Fruit fly (Drosophila melanogaster) whole organism, adult: ENCODE results near the gene MKP-4.

Experiments used
- CG11617 ChIP-seq: fragments of 200-800 bp; sonication (Bioruptor generic); optimal IDR thresholded peaks from 2 replicates; lab custom pipeline; 2017; ENCODE audit warnings: mild to moderate bottlenecking, missing biosample characterization, missing genetic modification reagents, missing genetic modification characterization
- CG12768 ChIP-seq: fragments of 200-800 bp; sonication (Bioruptor generic); optimal IDR thresholded peaks from 2 replicates; lab custom pipeline; 2017; ENCODE audit warnings: missing biosample characterization, missing genetic modification characterization, mild to moderate bottlenecking, moderate library complexity, missing genetic modification reagents
- CG14711 ChIP-seq: fragments of 200-800 bp; sonication (Bioruptor generic); optimal IDR thresholded peaks from 2 replicates; lab custom pipeline; 2018; ENCODE audit warnings: missing biosample characterization, mild to moderate bottlenecking, missing genetic modification characterization, moderate library complexity
- CG1620 ChIP-seq: fragments of 200-800 bp; sonication (Bioruptor generic); optimal IDR thresholded peaks from 2 replicates; lab custom pipeline; 2016; ENCODE audit warnings: missing biosample characterization, missing genetic modification characterization
- CG33017 ChIP-seq: fragments of 200-800 bp; sonication (Bioruptor generic); optimal IDR thresholded peaks from 2 replicates; lab custom pipeline; 2018; ENCODE audit warnings: missing biosample characterization, mild to moderate bottlenecking, missing genetic modification characterization, moderate library complexity
- CG5204 ChIP-seq: fragments of 200-800 bp; sonication (Bioruptor generic); optimal IDR thresholded peaks from 2 replicates; lab custom pipeline; 2016; ENCODE audit warnings: missing biosample characterization, missing genetic modification characterization
- CG7045 ChIP-seq: fragments of 200-800 bp; sonication (Bioruptor generic); optimal IDR thresholded peaks from 2 replicates; lab custom pipeline; 2017; ENCODE audit warnings: missing biosample characterization, mild to moderate bottlenecking, missing genetic modification characterization
- CG7101 ChIP-seq: fragments of 200-800 bp; sonication (Bioruptor generic); optimal IDR thresholded peaks from 2 replicates; lab custom pipeline; 2018; ENCODE audit warnings: missing biosample characterization, mild to moderate bottlenecking, missing genetic modification characterization, moderate library complexity
- Clk ChIP-seq: fragments of 200-800 bp; sonication (Bioruptor generic); optimal IDR thresholded peaks from 2 replicates; lab custom pipeline; 2017; ENCODE audit warnings: missing biosample characterization, missing genetic modification characterization
- Crg-1 ChIP-seq: fragments of 200-800 bp; sonication (Bioruptor generic); optimal IDR thresholded peaks from 2 replicates; lab custom pipeline; 2016; ENCODE audit warnings: missing biosample characterization, missing genetic modification characterization
- Hr96 ChIP-seq: fragments of 200-800 bp; sonication (Bioruptor generic); optimal IDR thresholded peaks from 2 replicates; lab custom pipeline; 2016; ENCODE audit warnings: missing biosample characterization, missing genetic modification characterization
- Mnt ChIP-seq: fragments of 200-800 bp; sonication (Bioruptor generic); optimal IDR thresholded peaks from 2 replicates; lab custom pipeline; 2016; ENCODE audit warnings: missing biosample characterization, mild to moderate bottlenecking, missing genetic modification characterization
- bab1 ChIP-seq: fragments of 200-800 bp; sonication (Bioruptor generic); optimal IDR thresholded peaks from 3 replicates; lab custom pipeline; 2019; ENCODE audit warnings: missing biosample characterization, mild to moderate bottlenecking, missing genetic modification characterization, moderate library complexity
- cic ChIP-seq: fragments of 200-800 bp; sonication (Bioruptor generic); optimal IDR thresholded peaks from 2 replicates; lab custom pipeline; 2017; ENCODE audit warnings: missing biosample characterization, mild to moderate bottlenecking, missing genetic modification characterization, moderate library complexity
- cnc ChIP-seq, 2 experiments: fragments of >200 bp; optimal IDR thresholded peaks; 2 replicates each; lab custom pipeline; 2017
- kay ChIP-seq: fragments of 200-800 bp; sonication (Bioruptor generic); peaks from one replicate; lab custom pipeline; 2016; ENCODE audit warnings: missing biosample characterization, missing genetic modification characterization, borderline replicate concordance
- ovo ChIP-seq: fragments of 200-800 bp; sonication (Bioruptor generic); optimal IDR thresholded peaks from 2 replicates; lab custom pipeline; 2016; ENCODE audit warnings: missing biosample characterization, missing genetic modification characterization
- pad ChIP-seq: fragments of 200-800 bp; sonication (Bioruptor generic); optimal IDR thresholded peaks from 3 replicates; lab custom pipeline; 2017; ENCODE audit warnings: missing biosample characterization, missing genetic modification characterization, mild to moderate bottlenecking, moderate library complexity, missing genetic modification reagents
- tj ChIP-seq: fragments of 200-800 bp; sonication (Bioruptor generic); optimal IDR thresholded peaks from 3 replicates; lab custom pipeline; 2017; ENCODE audit warnings: missing biosample characterization, mild to moderate bottlenecking, missing genetic modification characterization, moderate library complexity
- toe ChIP-seq: fragments of 200-800 bp; sonication (Bioruptor generic); optimal IDR thresholded peaks from 2 replicates; lab custom pipeline; 2016; ENCODE audit warnings: missing biosample characterization, missing genetic modification characterization

Gene MKP-4

dm6 chrX:19595862-19596261, 27.1 kb upstream of the MKP-4 start:
- TF ChIP-seq cic (GFP tag; lab: Kevin White, UChicago) = no peak
- TF ChIP-seq CG7045 (GFP tag; lab: Kevin White, UChicago) = no peak
- no peak for TF ChIP-seq CG7101 (tag; lab: Kevin White, UChicago)

dm6 chrX:19597684-19598363, 25.1 kb upstream of the MKP-4 start, which contains the start of gene RpS10b:
Gene RpS10b, plus strand, starts transcription at chrX:19598031.
- peak; percentile 98 for TF ChIP-seq CG11617 (GFP tag; lab: Kevin White, UChicago)
- TF ChIP-seq Crg-1 (GFP tag; lab: Kevin White, UChicago) = peak; percentile 98
- TF ChIP-seq cic (GFP tag; lab: Kevin White, UChicago) = peak; percentile 34
- peak; percentile 95 for TF ChIP-seq CG7101 (tag; lab: Kevin White, UChicago)
- TF ChIP-seq cnc (optimal IDR thresholded peaks at IDR 0.05; lab: Kevin White, UChicago) = no peak
- peak; percentile 82 for TF ChIP-seq CG7045 (GFP tag; lab: Kevin White, UChicago)
- peak; percentile 96 for TF ChIP-seq Mnt (GFP tag; lab: Kevin White, UChicago)
- peak; percentile 34 for TF ChIP-seq Clk (GFP tag; lab: Kevin White, UChicago)
- peak; percentile 78 for TF ChIP-seq CG33017 (tag; lab: Kevin White, UChicago)
- peak; percentile 88 for TF ChIP-seq tj
- TF ChIP-seq CG5204 = peak; percentile 85
- peak; percentile 77 for TF ChIP-seq toe (GFP tag; lab: Kevin White, UChicago)
- peak; percentile 98 for TF ChIP-seq CG1620 (GFP tag; lab: Kevin White, UChicago)
- TF ChIP-seq ovo (GFP tag; lab: Kevin White, UChicago) = peak; percentile 97
- TF ChIP-seq pad (GFP tag; lab: Kevin White, UChicago) = peak; percentile 86
- peak; percentile 95 for TF ChIP-seq Hr96
- TF ChIP-seq CG14711 (tag; lab: Kevin White, UChicago) = peak; percentile 70
- TF ChIP-seq kay = peak; percentile 58
- peak; percentile 96 for TF ChIP-seq bab1 (GFP tag; lab: Kevin White, UChicago)
- TF ChIP-seq CG12768 (GFP tag; lab: Kevin White, UChicago) = peak; percentile 79

dm6 chrX:19598503-19598902, 24.4 kb upstream of the MKP-4 start:
- TF ChIP-seq CG1620 (GFP tag; lab: Kevin White, UChicago) (no peak), tj (no peak), pad (GFP tag; lab: Kevin White, UChicago) (no peak), Hr96 (no peak), CG7045 (GFP tag; lab: Kevin White, UChicago) (no peak), CG7101 (tag; lab: Kevin White, UChicago) (no peak)

- no peak for TF ChIP-seq kay
- peak; percentile 49 for TF ChIP-seq bab1 (GFP tag; lab: Kevin White, UChicago)
- TF ChIP-seq CG11617 (GFP tag; lab: Kevin White, UChicago) = no peak
- TF ChIP-seq Mnt (GFP tag; lab: Kevin White, UChicago) = peak; percentile 57
- TF ChIP-seq pad (GFP tag; lab: Kevin White, UChicago) = peak; percentile 11
- TF ChIP-seq cic (GFP tag; lab: Kevin White, UChicago) = peak; percentile 29
- TF ChIP-seq CG12768 (GFP tag; lab: Kevin White, UChicago) = no peak
- peak; percentile 36 for TF ChIP-seq CG7101 (tag; lab: Kevin White, UChicago)
- no peak for TF ChIP-seq toe (GFP tag; lab: Kevin White, UChicago)
- TF ChIP-seq ovo (GFP tag; lab: Kevin White, UChicago) = peak; percentile 10
- TF ChIP-seq tj = peak; percentile 42
- TF ChIP-seq CG33017 (tag; lab: Kevin White, UChicago) = no peak
- TF ChIP-seq Crg-1 (GFP tag; lab: Kevin White, UChicago) = peak; percentile 23
- TF ChIP-seq CG14711 (tag; lab: Kevin White, UChicago) = peak; percentile 94
- TF ChIP-seq CG1620 (GFP tag; lab: Kevin White, UChicago) = peak; percentile 8
- TF ChIP-seq Hr96 = no peak
Observed at dm6 chrX:19601644-19602043, 21.3 kb upstream of the MKP-4 start, which contains the start of gene CG14220. Gene CG14220, minus strand, starts transcription at chrX:19601851.

dm6 chrX:19602483-19602882, 20.4 kb upstream of the MKP-4 start:
- no peak for TF ChIP-seq cic (GFP tag; lab: Kevin White, UChicago)
- TF ChIP-seq Hr96 = no peak
- TF ChIP-seq pad (GFP tag; lab: Kevin White, UChicago) = no peak
- TF ChIP-seq CG12768 (GFP tag; lab: Kevin White, UChicago) = no peak
- TF ChIP-seq toe (GFP tag; lab: Kevin White, UChicago) = no peak
- no peak for TF ChIP-seq tj
- TF ChIP-seq CG7101 (tag; lab: Kevin White, UChicago) = no peak
- TF ChIP-seq CG1620 (GFP tag; lab: Kevin White, UChicago) = no peak
- no peak for TF ChIP-seq CG11617 (GFP tag; lab: Kevin White, UChicago)
- no peak for TF ChIP-seq Mnt (GFP tag; lab: Kevin White, UChicago)
- TF ChIP-seq bab1 (GFP tag; lab: Kevin White, UChicago) = no peak
- no peak for TF ChIP-seq CG33017 (tag; lab: Kevin White, UChicago)
- no peak for TF ChIP-seq CG7045 (GFP tag; lab: Kevin White, UChicago)
- TF ChIP-seq Crg-1 (GFP tag; lab: Kevin White, UChicago) = no peak
- TF ChIP-seq ovo (GFP tag; lab: Kevin White, UChicago) = no peak

- TF ChIP-seq tj (no peak), CG7045 (GFP tag; lab: Kevin White, UChicago) (peak; percentile 14), CG5204 (peak; percentile 2)
Observed at dm6 chrX:19603953-19604352, 19.0 kb upstream of the MKP-4 start.
